Worm (Caenorhabditis elegans) whole organism, L1 larva: Measurements from ENCODE around the gene B0361.11.

Source experiments
- C16A3.4 ChIP-seq: fragments of 150-350 bp; optimal IDR thresholded peaks from 2 replicates; lab custom pipeline; 2014; ENCODE audit warnings: missing biosample characterization, missing genetic modification characterization
- C34B4.2 ChIP-seq: sonication (generic microtip); optimal IDR thresholded peaks from 2 replicates; lab custom pipeline; 2017; ENCODE audit warnings: mild to moderate bottlenecking, missing genetic modification characterization, missing compliant biosample characterization
- aha-1 ChIP-seq: fragments of 150-350 bp; optimal IDR thresholded peaks from 2 replicates; lab custom pipeline; 2014; ENCODE audit warnings: missing biosample characterization, missing genetic modification characterization
- alr-1 ChIP-seq: fragments of 200-800 bp; sonication (Bioruptor generic); optimal IDR thresholded peaks from 2 replicates; lab custom pipeline; 2018; ENCODE audit warnings: borderline replicate concordance, mild to moderate bottlenecking, missing genetic modification characterization, missing compliant biosample characterization
- ceh-63 ChIP-seq: fragments of 200-800 bp; sonication (Bioruptor generic); optimal IDR thresholded peaks from 2 replicates; lab custom pipeline; 2018; ENCODE audit warnings: mild to moderate bottlenecking, missing genetic modification characterization, missing compliant biosample characterization
- ceh-8 ChIP-seq: fragments of 200-800 bp; sonication (Bioruptor generic); optimal IDR thresholded peaks from 2 replicates; lab custom pipeline; 2018; ENCODE audit warnings: mild to moderate bottlenecking, missing genetic modification characterization, moderate library complexity, missing compliant biosample characterization
- ceh-82 ChIP-seq, 3 experiments: fragments of 150-350 bp in 1 of 3; sonication (generic microtip) in 2 of 3; optimal IDR thresholded peaks; 2 replicates each; lab custom pipeline; 2014 to 2017; ENCODE audit warnings: missing biosample characterization in 3 of 3, missing genetic modification characterization in 3 of 3
- ceh-88 ChIP-seq: fragments of 200-800 bp; sonication (Bioruptor generic); IDR thresholded peaks from 2 replicates; pipeline ENCODE4 v1.3.6; 2022; ENCODE audit warnings: missing genetic modification characterization, missing compliant biosample characterization
- ces-1 ChIP-seq: fragments of 150-350 bp; optimal IDR thresholded peaks from 2 replicates; lab custom pipeline; 2014; ENCODE audit warnings: missing biosample characterization, missing genetic modification reagents, missing genetic modification characterization
- dpl-1 ChIP-seq, 3 experiments: fragments of 150-350 bp in 2 of 3; sonication (generic microtip) in 1 of 3; optimal IDR thresholded peaks; 2 replicates each; lab custom pipeline; 2014 to 2017; ENCODE audit warnings: missing biosample characterization in 3 of 3, missing genetic modification characterization in 3 of 3, missing genetic modification reagents in 3 of 3
- elt-2 ChIP-seq: sonication (generic microtip); optimal IDR thresholded peaks from 2 replicates; lab custom pipeline; 2016; ENCODE audit warnings: missing genetic modification characterization, mild to moderate bottlenecking, inconsistent platforms, missing compliant biosample characterization, missing genetic modification reagents
- ets-5 ChIP-seq: fragments of 200-800 bp; sonication (Bioruptor generic); IDR thresholded peaks from 2 replicates; pipeline ENCODE4 v1.3.6; 2022; ENCODE audit warnings: missing genetic modification characterization, missing compliant biosample characterization
- fkh-10 ChIP-seq: sonication (generic microtip); optimal IDR thresholded peaks from 2 replicates; lab custom pipeline; 2017; ENCODE audit warnings: missing biosample characterization, missing genetic modification reagents, missing genetic modification characterization
- fkh-4 ChIP-seq: sonication (generic microtip); optimal IDR thresholded peaks from 2 replicates; lab custom pipeline; 2016; ENCODE audit warnings: missing compliant biosample characterization, missing genetic modification characterization, borderline replicate concordance
- hlh-4 ChIP-seq: sonication (generic microtip); optimal IDR thresholded peaks from 2 replicates; lab custom pipeline; 2016; ENCODE audit warnings: mild to moderate bottlenecking, missing genetic modification characterization, missing compliant biosample characterization
- isw-1 ChIP-seq: fragments of 200-800 bp; sonication (Bioruptor generic); IDR thresholded peaks from 2 replicates; pipeline ENCODE4 v1.3.6; 2022; ENCODE audit warnings: missing genetic modification characterization, missing compliant biosample characterization
- lin-14 ChIP-seq: fragments of 200-800 bp; sonication (Bioruptor generic); optimal IDR thresholded peaks from 2 replicates; lab custom pipeline; 2018; ENCODE audit warnings: mild to moderate bottlenecking, missing genetic modification characterization, moderate library complexity, missing compliant biosample characterization
- lin-15B ChIP-seq: fragments of 150-350 bp; sonication (generic microtip); optimal IDR thresholded peaks from 3 replicates; lab custom pipeline; 2014; ENCODE audit warnings: missing biosample characterization, missing genetic modification characterization
- lin-39 ChIP-seq: fragments of 150-350 bp; optimal IDR thresholded peaks from 2 replicates; lab custom pipeline; 2014; ENCODE audit warnings: missing biosample characterization, missing genetic modification reagents, missing genetic modification characterization
- lir-3 ChIP-seq: sonication (generic microtip); optimal IDR thresholded peaks from 2 replicates; lab custom pipeline; 2016; ENCODE audit warnings: mild to moderate bottlenecking, missing genetic modification characterization, moderate library complexity, missing compliant biosample characterization; ENCODE audit not compliant: poor library complexity
- lsy-2 ChIP-seq, 2 experiments: fragments of 150-350 bp; optimal IDR thresholded peaks; 2 replicates each; lab custom pipeline; 2014; ENCODE audit warnings: missing biosample characterization in 2 of 2, missing genetic modification characterization in 2 of 2
- nhr-11 ChIP-seq: fragments of 150-350 bp; optimal IDR thresholded peaks from 2 replicates; lab custom pipeline; 2014; ENCODE audit warnings: missing biosample characterization, missing genetic modification characterization
- nhr-19 ChIP-seq: fragments of 200-800 bp; sonication (Bioruptor generic); conservative IDR thresholded peaks from 2 replicates; pipeline ENCODE4 v1.3.6; 2022; ENCODE audit warnings: missing genetic modification characterization, missing compliant biosample characterization
- nhr-237 ChIP-seq: fragments of 150-350 bp; optimal IDR thresholded peaks from 2 replicates; lab custom pipeline; 2014; ENCODE audit warnings: missing biosample characterization, missing genetic modification characterization
- nhr-47 ChIP-seq: sonication (generic microtip); optimal IDR thresholded peaks from 2 replicates; lab custom pipeline; 2016; ENCODE audit warnings: mild to moderate bottlenecking, missing genetic modification characterization, moderate library complexity, missing compliant biosample characterization
- nhr-84 ChIP-seq: sonication (generic microtip); optimal IDR thresholded peaks from 2 replicates; lab custom pipeline; 2017; ENCODE audit warnings: missing biosample characterization, missing genetic modification characterization
- nhr-90 ChIP-seq: sonication (generic microtip); optimal IDR thresholded peaks from 2 replicates; lab custom pipeline; 2016; ENCODE audit warnings: mild to moderate bottlenecking, missing genetic modification characterization, missing compliant biosample characterization; ENCODE audit not compliant: poor library complexity
- pag-3 ChIP-seq: sonication (generic microtip); optimal IDR thresholded peaks from 2 replicates; lab custom pipeline; 2017; ENCODE audit warnings: missing genetic modification characterization, mild to moderate bottlenecking, missing compliant biosample characterization, antibody characterized with exemption, borderline replicate concordance; ENCODE audit not compliant: insufficient read depth
- unc-30 ChIP-seq: sonication (generic microtip); optimal IDR thresholded peaks from 2 replicates; lab custom pipeline; 2017; ENCODE audit warnings: missing biosample characterization, missing genetic modification characterization
- vab-15 ChIP-seq: sonication (generic microtip); optimal IDR thresholded peaks from 2 replicates; lab custom pipeline; 2017; ENCODE audit warnings: missing genotype, mild to moderate bottlenecking, missing genetic modification characterization, missing compliant biosample characterization
- xbp-1 ChIP-seq: sonication (generic microtip); optimal IDR thresholded peaks from 2 replicates; lab custom pipeline; 2016; ENCODE audit warnings: missing genetic modification characterization, missing compliant biosample characterization
- ztf-4 ChIP-seq: fragments of 150-350 bp; optimal IDR thresholded peaks from 2 replicates; lab custom pipeline; 2014; ENCODE audit warnings: missing biosample characterization, missing genetic modification characterization

B0361.11 gene

DNA sequence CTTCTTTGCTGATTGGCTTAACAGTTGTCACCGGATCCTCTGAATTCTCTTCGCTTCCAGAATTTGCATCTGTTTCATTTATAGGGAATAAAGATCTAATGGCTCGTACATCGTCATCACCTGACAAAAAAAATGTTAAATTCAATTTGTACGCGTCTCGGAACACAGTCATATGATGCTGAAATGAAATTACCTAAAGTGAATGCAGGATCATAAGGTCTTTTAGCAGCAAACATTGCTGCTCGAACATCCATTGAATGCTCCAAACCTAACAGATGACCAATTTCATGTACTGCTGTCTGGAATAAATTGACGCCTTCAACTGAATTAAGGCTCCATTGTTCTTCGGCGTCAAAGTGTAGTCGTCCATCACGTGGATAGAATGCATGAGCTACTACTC lies 31.0 kb upstream of the B0361.11 start:
- TF ChIP-seq lsy-2 (tag; optimal IDR thresholded peaks at IDR 0.05; lab: Kevin White, UChicago) (no peak), nhr-47 (tag; lab: Kevin White, UChicago) (peak; percentile 3)

DNA sequence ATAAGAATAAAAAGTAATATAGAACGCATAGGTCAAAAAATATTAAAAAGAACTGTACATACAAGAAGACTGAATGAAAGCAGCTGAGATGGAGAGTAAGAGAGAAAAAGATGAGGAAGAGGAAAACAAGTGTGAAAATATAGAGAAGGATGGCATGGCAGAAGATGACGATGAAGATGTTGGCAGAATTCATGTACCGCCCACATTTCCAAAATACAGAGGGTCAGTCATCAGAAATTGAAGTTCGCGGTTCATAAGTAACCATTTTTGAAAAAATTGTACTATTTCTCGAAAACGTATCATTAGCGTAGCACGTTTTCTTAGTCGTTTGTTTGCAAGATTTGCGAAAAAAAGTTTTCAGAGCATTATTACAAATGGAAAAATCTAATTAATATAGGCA lies 29.7 kb upstream of the B0361.11 start, which contains the start of gene zmp-6:
zmp-6 (minus strand) TSS at position 101 of the 400 bp plus-strand sequence.
- TF ChIP-seq ceh-63: no peak

DNA sequence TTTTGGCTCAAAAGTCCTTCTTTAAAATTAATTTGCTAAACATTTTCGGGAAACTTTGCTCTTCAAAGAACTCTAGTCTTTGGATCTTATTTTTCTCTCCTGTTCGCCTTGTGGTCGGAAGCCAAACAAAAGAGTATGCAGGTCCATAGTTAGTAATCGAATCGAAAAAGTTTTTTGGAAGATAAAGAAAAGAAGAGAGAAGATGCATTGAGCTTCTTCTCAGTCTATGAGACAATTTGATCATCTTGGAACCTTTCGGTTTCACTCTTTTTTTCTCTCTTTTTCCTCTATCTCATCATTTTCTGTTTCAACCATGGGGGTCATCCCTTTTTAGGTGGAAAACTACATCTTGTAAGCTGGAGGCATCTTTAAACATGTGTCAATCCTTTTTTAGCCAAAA lies 23.7 kb upstream of the B0361.11 start:
- no peak for TF ChIP-seq nhr-11 (tag; lab: Kevin White, UChicago)
- TF ChIP-seq xbp-1 (tag; lab: Kevin White, UChicago): no peak
- no peak for TF ChIP-seq vab-15 (tag; lab: Kevin White, UChicago)
- TF ChIP-seq ceh-82 (tag; optimal IDR thresholded peaks at IDR 0.05; lab: Kevin White, UChicago): no peak
- peak; percentile 72 for TF ChIP-seq lin-14 (GFP tag; lab: Kevin White, UChicago)
- no peak for TF ChIP-seq lin-39 (tag; lab: Kevin White, UChicago)
- no peak for TF ChIP-seq hlh-4 (tag; lab: Kevin White, UChicago)
- TF ChIP-seq nhr-237 (tag; lab: Kevin White, UChicago): no peak
- no peak for TF ChIP-seq alr-1 (tag; lab: Kevin White, UChicago)
- no peak for TF ChIP-seq C16A3.4 (tag; lab: Kevin White, UChicago)
- peak; percentile 82 for TF ChIP-seq ces-1 (GFP tag; lab: Kevin White, UChicago)
- no peak for TF ChIP-seq ets-5 (GFP tag; lab: Robert Waterston, UW)
- peak; percentile 78 for TF ChIP-seq fkh-10 (GFP tag; lab: Kevin White, UChicago)
- TF ChIP-seq nhr-90: no peak
- TF ChIP-seq C34B4.2: no peak
- TF ChIP-seq lir-3 (tag; lab: Kevin White, UChicago): no peak

DNA sequence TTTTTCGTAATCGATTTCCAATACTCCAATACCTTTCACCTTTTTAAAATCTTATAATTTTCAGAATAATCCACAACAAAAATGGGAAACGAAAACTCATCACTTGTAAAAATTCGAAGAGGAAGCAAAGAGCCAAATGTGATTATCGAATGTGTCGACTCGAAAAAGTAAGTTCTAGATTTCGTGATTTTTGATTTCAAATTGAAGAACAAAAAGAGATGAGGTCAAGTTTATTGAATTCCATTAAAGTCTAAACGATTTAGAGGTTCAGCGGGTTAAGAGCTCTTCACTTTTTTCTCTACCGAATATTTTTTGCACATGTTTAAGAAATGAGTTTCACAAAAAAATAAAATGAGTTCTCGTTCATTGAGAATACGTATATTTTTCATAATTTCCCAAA lies 18.5 kb upstream of the B0361.11 start, which contains the start of gene B0361.4:
B0361.4 (plus strand) TSS at position 61 of the 400 bp plus-strand sequence.
- TF ChIP-seq lin-14 (GFP tag; lab: Kevin White, UChicago): peak; percentile 18
- peak; percentile 88 for TF ChIP-seq fkh-10 (GFP tag; lab: Kevin White, UChicago)
- no peak for TF ChIP-seq ztf-4
- no peak for TF ChIP-seq ets-5 (GFP tag; lab: Robert Waterston, UW)

DNA sequence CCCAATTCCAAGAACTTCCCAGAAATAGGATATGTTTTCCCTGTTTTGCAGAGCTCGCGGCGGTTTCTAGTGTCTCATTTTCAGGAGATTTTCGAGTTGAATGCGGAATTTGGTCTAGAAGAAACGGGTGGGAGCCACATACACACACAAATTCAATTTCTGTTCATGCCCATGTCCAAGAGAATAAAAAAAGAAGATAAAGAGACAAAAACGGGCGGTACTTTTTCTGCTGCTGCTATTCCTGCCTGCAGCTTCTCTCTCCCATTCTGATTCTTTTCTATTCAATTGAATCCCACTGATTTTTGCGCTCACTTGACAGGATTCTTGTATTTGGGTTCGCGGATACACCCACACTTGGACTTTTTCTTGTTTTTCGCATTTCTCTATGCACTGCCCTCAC lies 14.8 kb upstream of the B0361.11 start:
- TF ChIP-seq lin-15B (tag; lab: Kevin White, UChicago) (no peak), lin-14 (GFP tag; lab: Kevin White, UChicago) (peak; percentile 34), fkh-10 (GFP tag; lab: Kevin White, UChicago) (peak; percentile 50)
- TF ChIP-seq, all 84 proteins: peak for 2

DNA sequence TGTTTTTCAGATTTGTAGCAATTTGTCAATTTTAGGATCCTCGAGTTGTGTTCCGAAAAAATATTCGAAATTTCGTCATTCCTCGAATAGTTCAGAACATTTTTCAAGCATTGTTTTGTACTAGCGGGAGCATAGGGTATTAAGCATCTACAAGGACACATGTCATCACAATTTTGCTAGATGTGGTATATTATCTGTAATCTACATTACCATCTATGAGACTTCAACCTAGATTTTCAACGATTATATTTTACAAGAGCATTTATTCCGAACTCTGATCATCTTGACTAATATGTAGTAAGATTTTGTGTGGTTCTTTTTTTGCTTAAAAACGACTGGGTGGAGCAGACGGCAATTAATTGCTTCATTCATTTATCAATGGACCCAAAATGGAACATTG lies 14.4 kb upstream of the B0361.11 start:
- TF ChIP-seq fkh-4 (tag; lab: Kevin White, UChicago) (no peak), isw-1 (no peak), vab-15 (tag; lab: Kevin White, UChicago) (no peak), ceh-88 (GFP tag; lab: Robert Waterston, UW) (no peak), lsy-2 (tag; optimal IDR thresholded peaks at IDR 0.05; lab: Kevin White, UChicago) (no peak), nhr-19 (GFP tag; lab: Robert Waterston, UW) (no peak), pag-3 (tag; lab: Kevin White, UChicago) (no peak), unc-30 (tag; lab: Kevin White, UChicago) (no peak), ceh-8 (GFP tag; lab: Kevin White, UChicago) (no peak), aha-1 (no peak), nhr-84 (tag; lab: Kevin White, UChicago) (no peak), elt-2 (tag; lab: Kevin White, UChicago) (no peak), dpl-1 (GFP tag; optimal IDR thresholded peaks at IDR 0.05; lab: Kevin White, UChicago) (no peak)
